Worm (Caenorhabditis elegans) whole organism, mixed stage, embryonic: ENCODE results near the gene zip-10.

ENCODE experiments used
- blmp-1 ChIP-seq: fragments of 150-350 bp; optimal IDR thresholded peaks from 2 replicates; lab custom pipeline; 2014; ENCODE audit warnings: missing biosample characterization, missing genetic modification characterization
- ceh-39 ChIP-seq: fragments of 150-350 bp; optimal IDR thresholded peaks from 2 replicates; lab custom pipeline; 2014; ENCODE audit warnings: missing biosample characterization, missing genetic modification characterization
- ceh-43 ChIP-seq: fragments of 200-800 bp; sonication (Bioruptor generic); optimal IDR thresholded peaks from 2 replicates; lab custom pipeline; 2018; ENCODE audit warnings: mild to moderate bottlenecking, missing genetic modification characterization, moderate library complexity, missing compliant biosample characterization
- ceh-83 ChIP-seq: fragments of 200-800 bp; sonication (Bioruptor generic); optimal IDR thresholded peaks from 2 replicates; lab custom pipeline; 2018; ENCODE audit warnings: mild to moderate bottlenecking, missing genetic modification characterization, missing compliant biosample characterization
- ces-1 ChIP-seq: fragments of 150-350 bp; optimal IDR thresholded peaks from 2 replicates; lab custom pipeline; 2014; ENCODE audit warnings: missing biosample characterization, missing genetic modification reagents, missing genetic modification characterization
- cnd-1 ChIP-seq: fragments of 200-800 bp; sonication (Bioruptor generic); optimal IDR thresholded peaks from 2 replicates; lab custom pipeline; 2018; ENCODE audit warnings: mild to moderate bottlenecking, missing genetic modification characterization, missing compliant biosample characterization
- drap-1 ChIP-seq: fragments of 200-800 bp; sonication (Bioruptor generic); optimal IDR thresholded peaks from 3 replicates; lab custom pipeline; 2018; ENCODE audit warnings: mild to moderate bottlenecking, missing genetic modification characterization, missing compliant biosample characterization
- elt-1 ChIP-seq: sonication (generic microtip); optimal IDR thresholded peaks from 2 replicates; lab custom pipeline; 2017; ENCODE audit warnings: missing genetic modification characterization, mild to moderate bottlenecking, missing compliant biosample characterization, antibody characterized with exemption, moderate library complexity, borderline replicate concordance; ENCODE audit not compliant: insufficient read depth
- flh-1 ChIP-seq: fragments of 200-800 bp; sonication (Bioruptor generic); optimal IDR thresholded peaks from 2 replicates; lab custom pipeline; 2018; ENCODE audit warnings: mild to moderate bottlenecking, missing genetic modification characterization, moderate library complexity, missing compliant biosample characterization
- hlh-1 ChIP-seq: fragments of 150-350 bp; optimal IDR thresholded peaks from 2 replicates; lab custom pipeline; 2014; ENCODE audit warnings: missing biosample characterization, missing genetic modification reagents, missing genetic modification characterization
- lin-13 ChIP-seq: fragments of 150-350 bp; optimal IDR thresholded peaks from 2 replicates; lab custom pipeline; 2014; ENCODE audit warnings: missing biosample characterization, missing genetic modification characterization
- lin-32 ChIP-seq: fragments of 200-800 bp; sonication (Bioruptor generic); optimal IDR thresholded peaks from 2 replicates; lab custom pipeline; 2018; ENCODE audit warnings: mild to moderate bottlenecking, missing genetic modification characterization, missing compliant biosample characterization
- lsy-2 ChIP-seq: fragments of 150-350 bp; optimal IDR thresholded peaks from 2 replicates; lab custom pipeline; 2014; ENCODE audit warnings: missing biosample characterization, missing genetic modification characterization
- mep-1 ChIP-seq: fragments of 150-350 bp; optimal IDR thresholded peaks from 2 replicates; lab custom pipeline; 2017; ENCODE audit warnings: missing biosample characterization, missing genetic modification reagents, missing genetic modification characterization, inconsistent platforms
- mls-2 ChIP-seq: sonication (generic microtip); optimal IDR thresholded peaks from 2 replicates; lab custom pipeline; 2016; ENCODE audit warnings: mild to moderate bottlenecking, missing genetic modification characterization, moderate library complexity, missing compliant biosample characterization
- nhr-2 ChIP-seq: fragments of 150-350 bp; optimal IDR thresholded peaks from 2 replicates; lab custom pipeline; 2014; ENCODE audit warnings: missing biosample characterization, missing genetic modification characterization
- nhr-237 ChIP-seq: fragments of 150-350 bp; optimal IDR thresholded peaks from 2 replicates; lab custom pipeline; 2014; ENCODE audit warnings: missing biosample characterization, missing genetic modification characterization
- nhr-28 ChIP-seq: fragments of 150-350 bp; optimal IDR thresholded peaks from 2 replicates; lab custom pipeline; 2014; ENCODE audit warnings: missing biosample characterization, missing genetic modification characterization
- nhr-76 ChIP-seq: sonication (generic microtip); optimal IDR thresholded peaks from 2 replicates; lab custom pipeline; 2017; ENCODE audit warnings: missing biosample characterization, missing genetic modification characterization
- pha-4 ChIP-seq: fragments of 150-350 bp; optimal IDR thresholded peaks from 2 replicates; lab custom pipeline; 2018; ENCODE audit warnings: missing biosample characterization, missing genetic modification reagents, missing genetic modification characterization
- sem-2 ChIP-seq: fragments of 200-800 bp; sonication (Bioruptor generic); optimal IDR thresholded peaks from 2 replicates; lab custom pipeline; 2018; ENCODE audit warnings: mild to moderate bottlenecking, missing genetic modification characterization, missing compliant biosample characterization
- snpc-4 ChIP-seq: fragments of 150-350 bp; optimal IDR thresholded peaks from 2 replicates; lab custom pipeline; 2014; ENCODE audit warnings: missing biosample characterization, missing genetic modification characterization
- unc-120 ChIP-seq: sonication (generic microtip); optimal IDR thresholded peaks from 2 replicates; lab custom pipeline; 2017; ENCODE audit warnings: missing genetic modification characterization, missing compliant biosample characterization; ENCODE audit not compliant: poor library complexity, severe bottlenecking
- unc-39 ChIP-seq: fragments of 150-350 bp; optimal IDR thresholded peaks from 2 replicates; lab custom pipeline; 2014; ENCODE audit warnings: missing biosample characterization, missing genetic modification characterization
- unc-62 ChIP-seq: fragments of 150-350 bp; optimal IDR thresholded peaks from 2 replicates; lab custom pipeline; 2014; ENCODE audit warnings: missing biosample characterization, missing genetic modification reagents, missing genetic modification characterization
- zip-8 ChIP-seq: fragments of 150-350 bp; optimal IDR thresholded peaks from 2 replicates; lab custom pipeline; 2014; ENCODE audit warnings: missing biosample characterization, missing genetic modification characterization

Gene zip-10

DNA sequence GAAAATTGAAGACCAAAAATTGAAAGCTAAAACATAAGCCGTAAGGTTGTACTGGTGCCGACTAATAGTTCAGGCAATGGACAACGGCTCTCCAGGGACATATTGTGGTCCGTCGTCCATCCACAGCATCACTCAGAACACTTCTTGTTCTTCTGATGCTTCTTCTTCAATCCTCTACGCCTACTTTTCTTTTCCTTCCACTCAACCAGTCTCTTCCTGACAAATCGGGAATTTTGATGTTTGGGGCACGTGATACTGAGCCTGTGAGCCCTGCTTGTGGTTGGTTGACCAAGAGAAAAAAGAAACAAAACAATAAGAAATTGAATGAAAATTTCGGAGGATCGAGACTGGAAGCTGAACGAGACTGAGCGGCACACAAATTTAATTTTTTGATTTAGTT is 29.3 kb downstream of the zip-10 start:
- no peak for TF ChIP-seq drap-1 (GFP tag; lab: Kevin White, UChicago)
- TF ChIP-seq unc-62 (GFP tag; lab: Kevin White, UChicago), result no peak
- TF ChIP-seq ceh-39 (tag; lab: Kevin White, UChicago), result no peak
- TF ChIP-seq, all 35 proteins: peak for 0

DNA sequence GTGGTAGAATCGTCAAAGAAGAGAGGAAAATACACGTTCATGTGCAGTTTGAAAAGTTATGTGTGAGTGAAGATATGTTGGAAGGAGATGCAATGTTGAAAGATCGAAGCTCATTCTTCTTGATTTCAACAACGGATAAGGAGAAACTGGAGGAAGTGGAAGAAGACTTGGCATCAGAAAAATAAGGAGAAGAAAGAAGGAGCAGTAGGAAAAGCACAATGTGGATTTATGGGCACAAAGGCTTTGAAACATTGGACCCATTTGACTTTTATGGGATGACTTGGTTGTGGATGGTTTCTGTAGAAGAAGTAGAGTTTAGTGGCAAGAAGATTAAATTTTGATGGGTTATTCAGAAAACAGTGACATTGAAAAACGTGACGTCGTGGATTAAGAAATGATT is 30.5 kb downstream of the zip-10 start:
- TF ChIP-seq zip-8 (tag; lab: Kevin White, UChicago), result no peak
- TF ChIP-seq mep-1 (tag; lab: Kevin White, UChicago), result no peak
- TF ChIP-seq elt-1 (tag; lab: Kevin White, UChicago), result no peak
- TF ChIP-seq lin-32, result no peak
- no peak for TF ChIP-seq unc-39 (tag; lab: Kevin White, UChicago)
- TF ChIP-seq unc-62 (GFP tag; lab: Kevin White, UChicago), result no peak
- TF ChIP-seq mls-2, result no peak

- TF ChIP-seq cnd-1 (tag; lab: Kevin White, UChicago) (no peak), nhr-2 (no peak), ceh-43 (GFP tag; lab: Kevin White, UChicago) (no peak), unc-120 (no peak), lin-13 (tag; lab: Kevin White, UChicago) (no peak), nhr-28 (tag; lab: Kevin White, UChicago) (no peak), snpc-4 (no peak), ceh-83 (no peak)
Observed at ce11 chrV:11618173-11618572, 32.4 kb downstream of the zip-10 start, which contains the start of gene glb-15. Gene glb-15, minus strand, starts transcription at chrV:11618273.

- TF ChIP-seq unc-39 (tag; lab: Kevin White, UChicago) (no peak), lin-32 (no peak), ceh-39 (tag; lab: Kevin White, UChicago) (no peak)
- TF ChIP-seq, all 35 proteins: peak for 0
Observed at ce11 chrV:11616813-11617212, 33.7 kb downstream of the zip-10 start.

DNA sequence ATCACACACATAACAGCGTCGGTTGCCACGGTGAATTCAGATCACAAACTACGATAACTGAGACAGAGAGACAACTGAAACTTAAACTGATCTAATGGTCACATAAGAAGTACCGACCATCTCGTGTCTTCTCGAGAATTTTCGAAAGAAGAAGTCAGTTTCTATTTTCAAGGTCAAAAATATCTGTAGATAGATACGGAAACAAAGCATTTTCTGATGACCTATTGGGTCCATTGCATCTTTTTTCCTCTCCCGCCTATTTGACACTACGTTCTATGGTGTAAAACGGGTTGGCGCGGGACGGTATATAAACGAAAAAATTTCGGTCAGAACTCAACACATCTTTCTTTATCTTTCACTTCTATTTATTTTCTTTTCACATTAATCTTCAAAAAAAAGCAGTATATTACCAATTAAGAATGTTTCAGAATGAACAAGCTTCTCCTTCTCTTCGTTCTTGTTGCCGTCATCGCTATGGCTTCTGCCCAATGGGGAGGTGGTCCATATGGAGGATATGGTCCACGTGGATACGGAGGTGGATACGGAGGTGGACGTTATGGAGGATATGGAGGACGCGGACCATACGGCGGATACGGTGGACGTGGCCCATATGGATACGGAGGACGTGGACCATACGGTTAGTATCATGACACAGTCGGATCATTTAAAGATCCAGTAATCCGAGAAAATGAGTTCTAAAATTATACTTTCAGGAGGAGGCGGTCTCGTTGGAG is 34.4 kb downstream of the zip-10 start, which contains the start of gene nlp-24:
Gene nlp-24, plus strand, starts transcription at position 429 of the 734 bp plus-strand sequence.
- no peak for TF ChIP-seq cnd-1 (tag; lab: Kevin White, UChicago)
- TF ChIP-seq, all 35 proteins: peak for 0

- TF ChIP-seq elt-1 (tag; lab: Kevin White, UChicago) (peak; percentile 67), hlh-1 (tag; lab: Kevin White, UChicago) (no peak)
Observed at ce11 chrV:11614805-11615497, 35.6 kb downstream of the zip-10 start.

- TF ChIP-seq snpc-4 (no peak), nhr-76 (tag; lab: Kevin White, UChicago) (no peak), lin-32 (no peak), blmp-1 (tag; lab: Kevin White, UChicago) (no peak), sem-2 (GFP tag; lab: Kevin White, UChicago) (no peak), ceh-43 (GFP tag; lab: Kevin White, UChicago) (no peak), ces-1 (GFP tag; lab: Kevin White, UChicago) (no peak), lsy-2 (tag; lab: Kevin White, UChicago) (no peak), unc-62 (GFP tag; lab: Kevin White, UChicago) (no peak), lin-13 (tag; lab: Kevin White, UChicago) (no peak), nhr-237 (tag; lab: Kevin White, UChicago) (no peak), flh-1 (GFP tag; lab: Kevin White, UChicago) (no peak), pha-4 (tag; lab: Kevin White, UChicago) (no peak)
Observed at ce11 chrV:11613007-11613406, 37.6 kb downstream of the zip-10 start, which contains the start of gene tag-290. Gene tag-290, plus strand, starts transcription at chrV:11613307.
